Worm (Caenorhabditis elegans) whole organism, L3 larva: ENCODE measurements around the gene F48E8.3.
A peak's percentile ranks its signal among the peaks of the same experiment; 100 is the strongest.

Experiments used
- R02D3.7 ChIP-seq: fragments of 150-350 bp; optimal IDR thresholded peaks from 2 replicates; lab custom pipeline; 2014; ENCODE audit warnings: missing biosample characterization, missing genetic modification characterization
- ZK546.5 ChIP-seq: sonication (generic microtip); optimal IDR thresholded peaks from 2 replicates; lab custom pipeline; 2017; ENCODE audit warnings: missing biosample characterization, missing genetic modification characterization
- ceh-16 ChIP-seq: sonication (generic microtip); optimal IDR thresholded peaks from 2 replicates; lab custom pipeline; 2017; ENCODE audit warnings: missing biosample characterization, missing genetic modification characterization
- ceh-82 ChIP-seq: fragments of 150-350 bp; optimal IDR thresholded peaks from 2 replicates; lab custom pipeline; 2014; ENCODE audit warnings: missing biosample characterization, missing genetic modification characterization
- daf-12 ChIP-seq: fragments of 150-350 bp; optimal IDR thresholded peaks from 2 replicates; lab custom pipeline; 2014; ENCODE audit warnings: missing biosample characterization, missing genetic modification reagents, missing genetic modification characterization
- egl-5 ChIP-seq: fragments of 150-350 bp; optimal IDR thresholded peaks from 2 replicates; lab custom pipeline; 2017; ENCODE audit warnings: missing biosample characterization, missing genetic modification reagents, missing genetic modification characterization, inconsistent platforms
- elt-2 ChIP-seq: sonication (generic microtip); optimal IDR thresholded peaks from 2 replicates; lab custom pipeline; 2016; ENCODE audit warnings: missing genetic modification reagents, mild to moderate bottlenecking, missing genetic modification characterization, missing compliant biosample characterization
- elt-3 ChIP-seq, 3 experiments: fragments of 150-350 bp in 1 of 3; sonication (generic microtip) in 2 of 3; optimal IDR thresholded peaks; 2 replicates in 2 of 3; 4 replicates in 1 of 3; lab custom pipeline; 2014 to 2017; ENCODE audit warnings: missing biosample characterization in 3 of 3, missing genetic modification characterization in 3 of 3
- eor-1 ChIP-seq, 2 experiments: fragments of 150-350 bp; optimal IDR thresholded peaks; 2 replicates each; lab custom pipeline; 2014 to 2018; ENCODE audit warnings: missing biosample characterization in 2 of 2, missing genetic modification characterization in 2 of 2
- fkh-10 ChIP-seq: sonication (generic microtip); optimal IDR thresholded peaks from 2 replicates; lab custom pipeline; 2017; ENCODE audit warnings: missing biosample characterization, missing genetic modification reagents, missing genetic modification characterization
- fos-1 ChIP-seq: fragments of 150-350 bp; optimal IDR thresholded peaks from 2 replicates; lab custom pipeline; 2014; ENCODE audit warnings: missing biosample characterization, missing genetic modification characterization
- hmg-11 ChIP-seq: sonication (generic microtip); optimal IDR thresholded peaks from 2 replicates; lab custom pipeline; 2016; ENCODE audit warnings: missing genetic modification characterization, missing compliant biosample characterization
- jun-1 ChIP-seq: fragments of 150-350 bp; optimal IDR thresholded peaks from 2 replicates; lab custom pipeline; 2014; ENCODE audit warnings: missing biosample characterization, missing genetic modification reagents, missing genetic modification characterization
- mdl-1 ChIP-seq: fragments of 150-350 bp; optimal IDR thresholded peaks from 2 replicates; lab custom pipeline; 2014; ENCODE audit warnings: missing biosample characterization, missing genetic modification characterization
- mml-1 ChIP-seq: fragments of 150-350 bp; sonication (generic microtip); optimal IDR thresholded peaks from 3 replicates; lab custom pipeline; 2014; ENCODE audit warnings: missing biosample characterization, missing genetic modification characterization
- nfya-1 ChIP-seq: sonication (generic microtip); optimal IDR thresholded peaks from 2 replicates; lab custom pipeline; 2017; ENCODE audit warnings: missing genetic modification characterization, mild to moderate bottlenecking, missing compliant biosample characterization, antibody characterized with exemption, moderate library complexity; ENCODE audit not compliant: insufficient read depth
- nhr-11 ChIP-seq: fragments of 150-350 bp; optimal IDR thresholded peaks from 2 replicates; lab custom pipeline; 2014; ENCODE audit warnings: missing biosample characterization, missing genetic modification characterization
- nhr-12 ChIP-seq: fragments of 150-350 bp; optimal IDR thresholded peaks from 2 replicates; lab custom pipeline; 2014; ENCODE audit warnings: missing biosample characterization, missing genetic modification characterization
- nhr-23 ChIP-seq: fragments of 150-350 bp; optimal IDR thresholded peaks from 2 replicates; lab custom pipeline; 2014; ENCODE audit warnings: missing biosample characterization, missing genetic modification reagents, missing genetic modification characterization
- nhr-237 ChIP-seq: fragments of 150-350 bp; optimal IDR thresholded peaks from 2 replicates; lab custom pipeline; 2014; ENCODE audit warnings: missing biosample characterization, missing genetic modification characterization
- nhr-25 ChIP-seq: sonication (generic microtip); optimal IDR thresholded peaks from 2 replicates; lab custom pipeline; 2017; ENCODE audit warnings: missing biosample characterization, missing genetic modification characterization
- nhr-28 ChIP-seq: fragments of 150-350 bp; optimal IDR thresholded peaks from 2 replicates; lab custom pipeline; 2014; ENCODE audit warnings: missing biosample characterization, missing genetic modification characterization
- nhr-43 ChIP-seq: sonication (generic microtip); optimal IDR thresholded peaks from 2 replicates; lab custom pipeline; 2016; ENCODE audit warnings: mild to moderate bottlenecking, missing genetic modification characterization, missing compliant biosample characterization; ENCODE audit not compliant: poor library complexity, severe bottlenecking
- nhr-67 ChIP-seq: fragments of 150-350 bp; optimal IDR thresholded peaks from 2 replicates; lab custom pipeline; 2014; ENCODE audit warnings: missing biosample characterization, missing genetic modification characterization
- nhr-77 ChIP-seq: fragments of 150-350 bp; optimal IDR thresholded peaks from 2 replicates; lab custom pipeline; 2014; ENCODE audit warnings: missing biosample characterization, missing genetic modification characterization
- pha-4 ChIP-seq: fragments of 150-350 bp; optimal IDR thresholded peaks from 2 replicates; lab custom pipeline; 2014; ENCODE audit warnings: missing biosample characterization, missing genetic modification reagents, missing genetic modification characterization
- pqm-1 ChIP-seq: fragments of 150-350 bp; optimal IDR thresholded peaks from 2 replicates; lab custom pipeline; 2017; ENCODE audit warnings: missing biosample characterization, missing genetic modification characterization, inconsistent platforms
- skn-1 ChIP-seq: fragments of 150-350 bp; optimal IDR thresholded peaks from 2 replicates; lab custom pipeline; 2014; ENCODE audit warnings: missing biosample characterization, missing genetic modification characterization
- snpc-4 ChIP-seq: fragments of 150-350 bp; optimal IDR thresholded peaks from 2 replicates; lab custom pipeline; 2014; ENCODE audit warnings: missing biosample characterization, missing genetic modification characterization
- unc-39 ChIP-seq: sonication (generic microtip); optimal IDR thresholded peaks from 4 replicates; lab custom pipeline; 2017; ENCODE audit warnings: missing biosample characterization, missing genetic modification characterization
- unc-62 ChIP-seq: fragments of 150-350 bp; sonication (generic microtip); optimal IDR thresholded peaks from 4 replicates; lab custom pipeline; 2014; ENCODE audit warnings: missing biosample characterization, missing genetic modification reagents, missing genetic modification characterization
- zag-1 ChIP-seq: fragments of 150-350 bp; optimal IDR thresholded peaks from 2 replicates; lab custom pipeline; 2014; ENCODE audit warnings: missing biosample characterization, missing genetic modification characterization
- ztf-4 ChIP-seq: fragments of 150-350 bp; optimal IDR thresholded peaks from 2 replicates; lab custom pipeline; 2014; ENCODE audit warnings: missing biosample characterization, missing genetic modification characterization

The F48E8.3 gene

ce11 chrIII:5472693-5473092 is 11.5 kb downstream of the F48E8.3 start:
- TF ChIP-seq unc-62 (GFP tag; lab: Kevin White, UChicago) = no peak
- no peak for TF ChIP-seq skn-1 (tag; lab: Kevin White, UChicago)
- no peak for TF ChIP-seq nhr-77
- no peak for TF ChIP-seq mdl-1 (tag; lab: Kevin White, UChicago)
- TF ChIP-seq nhr-28 (tag; lab: Kevin White, UChicago) = no peak
- TF ChIP-seq nhr-23 (tag; lab: Kevin White, UChicago) = peak; percentile 82
- TF ChIP-seq unc-39 = no peak
- TF ChIP-seq nfya-1 (tag; lab: Kevin White, UChicago) = peak; percentile 48
- no peak for TF ChIP-seq R02D3.7 (tag; lab: Kevin White, UChicago)
- TF ChIP-seq ZK546.5 (tag; lab: Kevin White, UChicago) = no peak
- TF ChIP-seq nhr-43 = peak; percentile 56

ce11 chrIII:5474176-5474575 is 13.0 kb downstream of the F48E8.3 start, which contains the start of gene lon-1:
TSS of gene lon-1 (plus strand) at chrIII:5474476.
- TF ChIP-seq fos-1 (tag; lab: Kevin White, UChicago) = no peak
- TF ChIP-seq nhr-23 (tag; lab: Kevin White, UChicago) = peak; percentile 15

- no peak for TF ChIP-seq snpc-4
- no peak for TF ChIP-seq eor-1 (tag; optimal IDR thresholded peaks at IDR 0.05; lab: Kevin White, UChicago)
- no peak for TF ChIP-seq pqm-1 (tag; lab: Kevin White, UChicago)
- TF ChIP-seq pha-4 (tag; lab: Kevin White, UChicago) = no peak
- no peak for TF ChIP-seq mdl-1 (tag; lab: Kevin White, UChicago)
- no peak for TF ChIP-seq nhr-237 (tag; lab: Kevin White, UChicago)
- TF ChIP-seq ceh-16 (tag; lab: Kevin White, UChicago) = no peak
- TF ChIP-seq nhr-43 = no peak
- no peak for TF ChIP-seq unc-62 (GFP tag; lab: Kevin White, UChicago)
- TF ChIP-seq mml-1 (tag; lab: Kevin White, UChicago) = no peak
- TF ChIP-seq hmg-11 (tag; lab: Kevin White, UChicago) = no peak
- TF ChIP-seq nhr-77 = no peak
- TF ChIP-seq nhr-12 (tag; lab: Kevin White, UChicago) = no peak
- no peak for TF ChIP-seq nhr-67 (tag; lab: Kevin White, UChicago)
- no peak for TF ChIP-seq zag-1 (tag; lab: Kevin White, UChicago)
- no peak for TF ChIP-seq daf-12
- TF ChIP-seq egl-5 = no peak
- no peak for TF ChIP-seq jun-1 (tag; lab: Kevin White, UChicago)
- TF ChIP-seq, all 47 proteins: peak for 0
These were observed 16.8 kb downstream of the F48E8.3 start, which contains the start of gene R02F2.10 for ce11 chrIII:5478011-5478410. TSS of gene R02F2.10 (plus strand) at chrIII:5478311.

ce11 chrIII:5478824-5479368 is 17.7 kb downstream of the F48E8.3 start, which contains the start of the genes R02F2.6 and R02F2.5:
TSS of gene R02F2.6 (minus strand) at chrIII:5478924.
TSS of gene R02F2.5 (plus strand) at chrIII:5479318.
- TF ChIP-seq nhr-25 (tag; lab: Kevin White, UChicago) (no peak), mdl-1 (tag; lab: Kevin White, UChicago) (no peak), nhr-43 (no peak), eor-1 (tag; optimal IDR thresholded peaks at IDR 0.05; lab: Kevin White, UChicago) (no peak), ceh-82 (tag; lab: Kevin White, UChicago) (no peak), unc-39 (no peak), nhr-23 (tag; lab: Kevin White, UChicago) (no peak), ztf-4 (tag; lab: Kevin White, UChicago) (no peak), nhr-77 (no peak), elt-3 (tag; optimal IDR thresholded peaks at IDR 0.05; lab: Kevin White, UChicago) (no peak), ZK546.5 (tag; lab: Kevin White, UChicago) (no peak), elt-2 (tag; lab: Kevin White, UChicago) (no peak), nhr-11 (tag; lab: Kevin White, UChicago) (no peak), fkh-10 (GFP tag; lab: Kevin White, UChicago) (no peak)
- TF ChIP-seq, all 47 proteins: peak for 0
